Worm (Caenorhabditis elegans): ENCODE measurements around the gene comt-5.

DNA sequence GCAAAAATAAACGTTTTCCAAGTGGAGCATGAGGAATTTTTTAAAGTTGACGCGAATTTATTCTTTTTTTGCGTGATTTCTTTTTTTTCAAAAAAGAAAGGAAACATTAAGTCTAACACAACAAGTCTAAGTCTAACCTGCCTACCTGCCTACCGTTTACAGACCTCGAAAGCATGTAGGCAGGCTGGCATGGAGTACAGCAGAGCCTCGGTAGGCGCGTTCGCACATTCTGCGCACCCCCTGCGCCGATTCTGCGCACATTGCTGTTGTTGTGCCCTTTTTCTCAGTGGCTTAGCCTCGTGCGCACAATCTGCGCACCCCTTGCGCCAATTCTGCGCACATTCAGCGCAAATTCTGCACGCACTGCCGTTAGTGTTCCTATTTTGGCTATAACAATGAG, 30.5 kb upstream of the comt-5 start:
- TF ChIP-seq zag-1 (tag; optimal IDR thresholded peaks at IDR 0.05) (no peak), lin-15B (tag; optimal IDR thresholded peaks at IDR 0.05) (no peak), ama-1 (optimal IDR thresholded peaks at IDR 0.05) (no peak), egl-27 (tag; optimal IDR thresholded peaks at IDR 0.05) (no peak), unc-62 (GFP tag; optimal IDR thresholded peaks at IDR 0.05) (no peak), fos-1 (tag; optimal IDR thresholded peaks at IDR 0.05) (no peak), nhr-11 (tag; optimal IDR thresholded peaks at IDR 0.05) (no peak), ceh-82 (tag; optimal IDR thresholded peaks at IDR 0.05) (no peak), elt-3 (tag; optimal IDR thresholded peaks at IDR 0.05) (no peak), nhr-76 (tag; optimal IDR thresholded peaks at IDR 0.05) (no peak), skn-1 (tag; optimal IDR thresholded peaks at IDR 0.05) (no peak), sea-2 (GFP tag; optimal IDR thresholded peaks at IDR 0.05) (no peak), lin-39 (tag; optimal IDR thresholded peaks at IDR 0.05) (no peak)
